Fruit fly (Drosophila melanogaster) whole organism, adult: Measurements from ENCODE around the gene brv1.

Experiments
- CG11617 ChIP-seq: fragments of 200-800 bp; sonication (Bioruptor generic); optimal IDR thresholded peaks from 2 replicates; lab custom pipeline; 2017; ENCODE audit warnings: mild to moderate bottlenecking, missing biosample characterization, missing genetic modification reagents, missing genetic modification characterization
- CG12768 ChIP-seq: fragments of 200-800 bp; sonication (Bioruptor generic); optimal IDR thresholded peaks from 2 replicates; lab custom pipeline; 2017; ENCODE audit warnings: missing biosample characterization, missing genetic modification characterization, mild to moderate bottlenecking, moderate library complexity, missing genetic modification reagents
- CG14711 ChIP-seq: fragments of 200-800 bp; sonication (Bioruptor generic); optimal IDR thresholded peaks from 2 replicates; lab custom pipeline; 2018; ENCODE audit warnings: missing biosample characterization, mild to moderate bottlenecking, missing genetic modification characterization, moderate library complexity
- CG1620 ChIP-seq: fragments of 200-800 bp; sonication (Bioruptor generic); optimal IDR thresholded peaks from 2 replicates; lab custom pipeline; 2016; ENCODE audit warnings: missing biosample characterization, missing genetic modification characterization
- CG33017 ChIP-seq: fragments of 200-800 bp; sonication (Bioruptor generic); optimal IDR thresholded peaks from 2 replicates; lab custom pipeline; 2018; ENCODE audit warnings: missing biosample characterization, mild to moderate bottlenecking, missing genetic modification characterization, moderate library complexity
- CG5204 ChIP-seq: fragments of 200-800 bp; sonication (Bioruptor generic); optimal IDR thresholded peaks from 2 replicates; lab custom pipeline; 2016; ENCODE audit warnings: missing biosample characterization, missing genetic modification characterization
- CG7045 ChIP-seq: fragments of 200-800 bp; sonication (Bioruptor generic); optimal IDR thresholded peaks from 2 replicates; lab custom pipeline; 2017; ENCODE audit warnings: missing biosample characterization, mild to moderate bottlenecking, missing genetic modification characterization
- CG7101 ChIP-seq: fragments of 200-800 bp; sonication (Bioruptor generic); optimal IDR thresholded peaks from 2 replicates; lab custom pipeline; 2018; ENCODE audit warnings: missing biosample characterization, mild to moderate bottlenecking, missing genetic modification characterization, moderate library complexity
- Clk ChIP-seq: fragments of 200-800 bp; sonication (Bioruptor generic); optimal IDR thresholded peaks from 2 replicates; lab custom pipeline; 2017; ENCODE audit warnings: missing biosample characterization, missing genetic modification characterization
- Crg-1 ChIP-seq: fragments of 200-800 bp; sonication (Bioruptor generic); optimal IDR thresholded peaks from 2 replicates; lab custom pipeline; 2016; ENCODE audit warnings: missing biosample characterization, missing genetic modification characterization
- cic ChIP-seq: fragments of 200-800 bp; sonication (Bioruptor generic); optimal IDR thresholded peaks from 2 replicates; lab custom pipeline; 2017; ENCODE audit warnings: missing biosample characterization, mild to moderate bottlenecking, missing genetic modification characterization, moderate library complexity
- kay ChIP-seq: fragments of 200-800 bp; sonication (Bioruptor generic); peaks from one replicate; lab custom pipeline; 2016; ENCODE audit warnings: missing biosample characterization, missing genetic modification characterization, borderline replicate concordance
- ovo ChIP-seq: fragments of 200-800 bp; sonication (Bioruptor generic); optimal IDR thresholded peaks from 2 replicates; lab custom pipeline; 2016; ENCODE audit warnings: missing biosample characterization, missing genetic modification characterization
- tj ChIP-seq: fragments of 200-800 bp; sonication (Bioruptor generic); optimal IDR thresholded peaks from 3 replicates; lab custom pipeline; 2017; ENCODE audit warnings: missing biosample characterization, mild to moderate bottlenecking, missing genetic modification characterization, moderate library complexity

DNA sequence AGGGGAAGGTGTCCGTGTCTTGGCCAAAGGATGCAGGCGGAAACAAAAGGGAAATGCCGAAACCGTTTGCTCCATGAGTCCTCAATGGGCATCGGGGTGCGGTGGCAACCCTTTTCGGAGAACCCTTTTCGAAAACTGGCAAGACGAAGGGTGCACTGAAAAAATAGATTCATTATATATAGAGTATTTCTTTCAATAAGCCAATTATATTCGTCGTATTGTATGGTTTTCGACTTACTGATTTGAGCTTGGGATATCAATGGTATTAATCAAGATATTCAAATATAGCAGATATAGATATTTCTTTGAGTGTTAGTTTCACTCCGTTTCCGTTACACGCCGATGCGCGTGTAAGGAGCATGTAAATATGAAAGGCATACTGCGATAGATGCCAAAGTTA, 44.1 kb downstream of the brv1 start:
- TF ChIP-seq CG33017 (tag; lab: Kevin White, UChicago) (no peak), tj (GFP tag; lab: Kevin White, UChicago) (no peak), CG12768 (no peak), Clk (GFP tag; lab: Kevin White, UChicago) (no peak), CG7045 (GFP tag; lab: Kevin White, UChicago) (no peak), ovo (no peak), CG5204 (GFP tag; lab: Kevin White, UChicago) (no peak), cic (GFP tag; lab: Kevin White, UChicago) (no peak), CG11617 (GFP tag; lab: Kevin White, UChicago) (no peak), kay (GFP tag; lab: Kevin White, UChicago) (no peak), CG14711 (tag; lab: Kevin White, UChicago) (no peak), CG7101 (tag; lab: Kevin White, UChicago) (no peak), Crg-1 (GFP tag; lab: Kevin White, UChicago) (no peak), CG1620 (no peak)
